Fruit fly (Drosophila melanogaster) S2 (cell line): Measurements from ENCODE around the gene Cyp28a5.

Source experiments
- CG8478 ChIP-seq: fragments of >200 bp; optimal IDR thresholded peaks from 2 replicates; lab custom pipeline; 2018
- CTCF ChIP-seq, 2 experiments: fragments of >200 bp; optimal IDR thresholded peaks; 2 replicates each; lab custom pipeline; 2018

- TF ChIP-seq CG8478 (lab: Kevin White, UChicago) (no peak), CTCF (optimal IDR thresholded peaks at IDR 0.05; lab: Kevin White, UChicago) (no peak)
Measured at dm6 chr2L:13966732-13967316, 10.3 kb upstream of the Cyp28a5 start, which contains the start of gene NimB2.
